Worm (Caenorhabditis elegans) whole organism, L3 larva: ENCODE measurements around the gene fbxa-12.

Experiments
- R02D3.7 ChIP-seq: fragments of 150-350 bp; optimal IDR thresholded peaks from 2 replicates; lab custom pipeline; 2014; ENCODE audit warnings: missing biosample characterization, missing genetic modification characterization
- ZK546.5 ChIP-seq: sonication (generic microtip); optimal IDR thresholded peaks from 2 replicates; lab custom pipeline; 2017; ENCODE audit warnings: missing biosample characterization, missing genetic modification characterization
- ama-1 ChIP-seq: fragments of 150-350 bp; optimal IDR thresholded peaks from 2 replicates; lab custom pipeline; 2018
- ceh-16 ChIP-seq: sonication (generic microtip); optimal IDR thresholded peaks from 2 replicates; lab custom pipeline; 2017; ENCODE audit warnings: missing biosample characterization, missing genetic modification characterization
- ceh-28 ChIP-seq: fragments of 150-350 bp; optimal IDR thresholded peaks from 2 replicates; lab custom pipeline; 2014; ENCODE audit warnings: missing biosample characterization, missing genetic modification reagents, missing genetic modification characterization
- ceh-82 ChIP-seq: fragments of 150-350 bp; optimal IDR thresholded peaks from 2 replicates; lab custom pipeline; 2014; ENCODE audit warnings: missing biosample characterization, missing genetic modification characterization
- ceh-9 ChIP-seq: sonication (generic microtip); optimal IDR thresholded peaks from 2 replicates; lab custom pipeline; 2018; ENCODE audit warnings: missing biosample characterization, missing genetic modification characterization
- daf-12 ChIP-seq: fragments of 150-350 bp; optimal IDR thresholded peaks from 2 replicates; lab custom pipeline; 2014; ENCODE audit warnings: missing biosample characterization, missing genetic modification reagents, missing genetic modification characterization
- egl-5 ChIP-seq: fragments of 150-350 bp; optimal IDR thresholded peaks from 2 replicates; lab custom pipeline; 2017; ENCODE audit warnings: missing biosample characterization, missing genetic modification reagents, missing genetic modification characterization, inconsistent platforms
- elt-1 ChIP-seq: fragments of 150-350 bp; optimal IDR thresholded peaks from 2 replicates; lab custom pipeline; 2014; ENCODE audit warnings: missing biosample characterization, missing genetic modification characterization
- elt-2 ChIP-seq: sonication (generic microtip); optimal IDR thresholded peaks from 2 replicates; lab custom pipeline; 2016; ENCODE audit warnings: missing genetic modification reagents, mild to moderate bottlenecking, missing genetic modification characterization, missing compliant biosample characterization
- elt-3 ChIP-seq, 3 experiments: fragments of 150-350 bp in 1 of 3; sonication (generic microtip) in 2 of 3; optimal IDR thresholded peaks; 2 replicates in 2 of 3; 4 replicates in 1 of 3; lab custom pipeline; 2014 to 2017; ENCODE audit warnings: missing biosample characterization in 3 of 3, missing genetic modification characterization in 3 of 3
- eor-1 ChIP-seq, 2 experiments: fragments of 150-350 bp; optimal IDR thresholded peaks; 2 replicates each; lab custom pipeline; 2014 to 2018; ENCODE audit warnings: missing biosample characterization in 2 of 2, missing genetic modification characterization in 2 of 2
- fkh-10 ChIP-seq: sonication (generic microtip); optimal IDR thresholded peaks from 2 replicates; lab custom pipeline; 2017; ENCODE audit warnings: missing biosample characterization, missing genetic modification reagents, missing genetic modification characterization
- fkh-2 ChIP-seq: fragments of 150-350 bp; optimal IDR thresholded peaks from 2 replicates; lab custom pipeline; 2014; ENCODE audit warnings: missing biosample characterization, missing genetic modification reagents, missing genetic modification characterization
- hmg-11 ChIP-seq: sonication (generic microtip); optimal IDR thresholded peaks from 2 replicates; lab custom pipeline; 2016; ENCODE audit warnings: missing genetic modification characterization, missing compliant biosample characterization
- jun-1 ChIP-seq: fragments of 150-350 bp; optimal IDR thresholded peaks from 2 replicates; lab custom pipeline; 2014; ENCODE audit warnings: missing biosample characterization, missing genetic modification reagents, missing genetic modification characterization
- lin-15B ChIP-seq: fragments of 150-350 bp; optimal IDR thresholded peaks from 2 replicates; lab custom pipeline; 2014; ENCODE audit warnings: missing biosample characterization, missing genetic modification characterization
- lin-39 ChIP-seq: fragments of 150-350 bp; optimal IDR thresholded peaks from 2 replicates; lab custom pipeline; 2018; ENCODE audit warnings: missing biosample characterization, missing genetic modification reagents, missing genetic modification characterization
- lsy-12 ChIP-seq: sonication (generic microtip); optimal IDR thresholded peaks from 2 replicates; lab custom pipeline; 2016; ENCODE audit warnings: mild to moderate bottlenecking, missing genetic modification characterization, missing compliant biosample characterization
- mdl-1 ChIP-seq: fragments of 150-350 bp; optimal IDR thresholded peaks from 2 replicates; lab custom pipeline; 2014; ENCODE audit warnings: missing biosample characterization, missing genetic modification characterization
- mml-1 ChIP-seq: fragments of 150-350 bp; sonication (generic microtip); optimal IDR thresholded peaks from 3 replicates; lab custom pipeline; 2014; ENCODE audit warnings: missing biosample characterization, missing genetic modification characterization
- nfya-1 ChIP-seq: sonication (generic microtip); optimal IDR thresholded peaks from 2 replicates; lab custom pipeline; 2017; ENCODE audit warnings: missing genetic modification characterization, mild to moderate bottlenecking, missing compliant biosample characterization, antibody characterized with exemption, moderate library complexity; ENCODE audit not compliant: insufficient read depth
- nhr-11 ChIP-seq: fragments of 150-350 bp; optimal IDR thresholded peaks from 2 replicates; lab custom pipeline; 2014; ENCODE audit warnings: missing biosample characterization, missing genetic modification characterization
- nhr-23 ChIP-seq: fragments of 150-350 bp; optimal IDR thresholded peaks from 2 replicates; lab custom pipeline; 2014; ENCODE audit warnings: missing biosample characterization, missing genetic modification reagents, missing genetic modification characterization
- nhr-237 ChIP-seq: fragments of 150-350 bp; optimal IDR thresholded peaks from 2 replicates; lab custom pipeline; 2014; ENCODE audit warnings: missing biosample characterization, missing genetic modification characterization
- nhr-25 ChIP-seq: sonication (generic microtip); optimal IDR thresholded peaks from 2 replicates; lab custom pipeline; 2017; ENCODE audit warnings: missing biosample characterization, missing genetic modification characterization
- nhr-28 ChIP-seq: fragments of 150-350 bp; optimal IDR thresholded peaks from 2 replicates; lab custom pipeline; 2014; ENCODE audit warnings: missing biosample characterization, missing genetic modification characterization
- nhr-43 ChIP-seq: sonication (generic microtip); optimal IDR thresholded peaks from 2 replicates; lab custom pipeline; 2016; ENCODE audit warnings: mild to moderate bottlenecking, missing genetic modification characterization, missing compliant biosample characterization; ENCODE audit not compliant: poor library complexity, severe bottlenecking
- nhr-67 ChIP-seq: fragments of 150-350 bp; optimal IDR thresholded peaks from 2 replicates; lab custom pipeline; 2014; ENCODE audit warnings: missing biosample characterization, missing genetic modification characterization
- nhr-76 ChIP-seq: fragments of 150-350 bp; sonication (generic microtip); optimal IDR thresholded peaks from 5 replicates; lab custom pipeline; 2014; ENCODE audit warnings: missing biosample characterization, missing genetic modification characterization
- nhr-77 ChIP-seq: fragments of 150-350 bp; optimal IDR thresholded peaks from 2 replicates; lab custom pipeline; 2014; ENCODE audit warnings: missing biosample characterization, missing genetic modification characterization
- pha-4 ChIP-seq: fragments of 150-350 bp; optimal IDR thresholded peaks from 2 replicates; lab custom pipeline; 2014; ENCODE audit warnings: missing biosample characterization, missing genetic modification reagents, missing genetic modification characterization
- pqm-1 ChIP-seq: fragments of 150-350 bp; optimal IDR thresholded peaks from 2 replicates; lab custom pipeline; 2017; ENCODE audit warnings: missing biosample characterization, missing genetic modification characterization, inconsistent platforms
- sea-2 ChIP-seq: fragments of 150-350 bp; sonication (generic microtip); optimal IDR thresholded peaks from 4 replicates; lab custom pipeline; 2014; ENCODE audit warnings: missing biosample characterization, missing genetic modification reagents, missing genetic modification characterization
- skn-1 ChIP-seq: fragments of 150-350 bp; optimal IDR thresholded peaks from 2 replicates; lab custom pipeline; 2014; ENCODE audit warnings: missing biosample characterization, missing genetic modification characterization
- snpc-4 ChIP-seq: fragments of 150-350 bp; optimal IDR thresholded peaks from 2 replicates; lab custom pipeline; 2014; ENCODE audit warnings: missing biosample characterization, missing genetic modification characterization
- tbx-2 ChIP-seq: sonication (generic microtip); optimal IDR thresholded peaks from 2 replicates; lab custom pipeline; 2016; ENCODE audit warnings: mild to moderate bottlenecking, missing genetic modification characterization, missing compliant biosample characterization
- unc-39 ChIP-seq: sonication (generic microtip); optimal IDR thresholded peaks from 4 replicates; lab custom pipeline; 2017; ENCODE audit warnings: missing biosample characterization, missing genetic modification characterization
- unc-62 ChIP-seq: fragments of 150-350 bp; sonication (generic microtip); optimal IDR thresholded peaks from 4 replicates; lab custom pipeline; 2014; ENCODE audit warnings: missing biosample characterization, missing genetic modification reagents, missing genetic modification characterization
- zag-1 ChIP-seq: fragments of 150-350 bp; optimal IDR thresholded peaks from 2 replicates; lab custom pipeline; 2014; ENCODE audit warnings: missing biosample characterization, missing genetic modification characterization
- ztf-11 ChIP-seq: fragments of 150-350 bp; optimal IDR thresholded peaks from 2 replicates; lab custom pipeline; 2014; ENCODE audit warnings: missing biosample characterization, missing genetic modification characterization
- ztf-4 ChIP-seq: fragments of 150-350 bp; optimal IDR thresholded peaks from 2 replicates; lab custom pipeline; 2014; ENCODE audit warnings: missing biosample characterization, missing genetic modification characterization

Gene fbxa-12

ce11 chrIII:2219408-2219807 is at the start of gene fbxa-12:
fbxa-12 (plus strand) TSS chrIII:2219708.
- TF ChIP-seq R02D3.7, result no peak
- TF ChIP-seq ceh-28 (tag; lab: Kevin White, UChicago), result no peak
- TF ChIP-seq zag-1, result no peak
- TF ChIP-seq nhr-23 (tag; lab: Kevin White, UChicago), result no peak
- TF ChIP-seq snpc-4 (tag; lab: Kevin White, UChicago), result no peak
- TF ChIP-seq nhr-25 (tag; lab: Kevin White, UChicago), result no peak
- no peak for TF ChIP-seq hmg-11 (tag; lab: Kevin White, UChicago)
- no peak for TF ChIP-seq lin-15B
- TF ChIP-seq fkh-2 (tag; lab: Kevin White, UChicago), result no peak
- TF ChIP-seq pha-4 (tag; lab: Kevin White, UChicago), result no peak
- no peak for TF ChIP-seq unc-39 (tag; lab: Kevin White, UChicago)
- TF ChIP-seq tbx-2, result no peak
- no peak for TF ChIP-seq elt-1 (tag; lab: Kevin White, UChicago)
- TF ChIP-seq, all 47 proteins: peak for 0

ce11 chrIII:2170556-2170955 is 49.0 kb upstream of the fbxa-12 start:
- TF ChIP-seq mdl-1 (tag; lab: Kevin White, UChicago), result no peak
- TF ChIP-seq nfya-1 (tag; lab: Kevin White, UChicago), result peak; percentile 11

- no peak for TF ChIP-seq ceh-82
- peak; percentile 40 for TF ChIP-seq hmg-11 (tag; lab: Kevin White, UChicago)
- no peak for TF ChIP-seq elt-3 (tag; optimal IDR thresholded peaks at IDR 0.05; lab: Kevin White, UChicago)
- peak; percentile 88 for TF ChIP-seq pha-4 (tag; lab: Kevin White, UChicago)
- TF ChIP-seq nhr-43, result no peak
- TF ChIP-seq ZK546.5, result no peak
- no peak for TF ChIP-seq nhr-11 (tag; lab: Kevin White, UChicago)
- no peak for TF ChIP-seq daf-12
- TF ChIP-seq pqm-1, result peak; percentile 28
- peak; percentile 48 for TF ChIP-seq mdl-1 (tag; lab: Kevin White, UChicago)
- TF ChIP-seq sea-2 (GFP tag; lab: Kevin White, UChicago), result no peak
- peak; percentile 39 for TF ChIP-seq lsy-12 (tag; lab: Kevin White, UChicago)
- no peak for TF ChIP-seq egl-5 (tag; lab: Kevin White, UChicago)
- no peak for TF ChIP-seq zag-1
- TF ChIP-seq nhr-28 (tag; lab: Kevin White, UChicago), result no peak
- no peak for TF ChIP-seq tbx-2
- no peak for TF ChIP-seq unc-62 (GFP tag; lab: Kevin White, UChicago)
- no peak for TF ChIP-seq eor-1 (tag; optimal IDR thresholded peaks at IDR 0.05; lab: Kevin White, UChicago)
- peak; percentile 56 for TF ChIP-seq skn-1 (tag; lab: Kevin White, UChicago)
- TF ChIP-seq snpc-4 (tag; lab: Kevin White, UChicago), result peak; percentile 15
- peak; percentile 87 for TF ChIP-seq elt-2 (tag; lab: Kevin White, UChicago)
- TF ChIP-seq nhr-76, result no peak
- no peak for TF ChIP-seq unc-39 (tag; lab: Kevin White, UChicago)
- peak; percentile 74 for TF ChIP-seq nfya-1 (tag; lab: Kevin White, UChicago)
- TF ChIP-seq nhr-23 (tag; lab: Kevin White, UChicago), result peak; percentile 70
- no peak for TF ChIP-seq lin-39 (tag; lab: Kevin White, UChicago)
- peak; percentile 95 for TF ChIP-seq ama-1 (lab: Kevin White, UChicago)
- TF ChIP-seq jun-1 (tag; lab: Kevin White, UChicago), result peak; percentile 93
- no peak for TF ChIP-seq R02D3.7
- TF ChIP-seq ztf-11 (tag; lab: Kevin White, UChicago), result no peak
- TF ChIP-seq ztf-4 (tag; lab: Kevin White, UChicago), result no peak
- no peak for TF ChIP-seq mml-1 (tag; lab: Kevin White, UChicago)
- peak; percentile 87 for TF ChIP-seq nhr-25 (tag; lab: Kevin White, UChicago)
- TF ChIP-seq nhr-237 (tag; lab: Kevin White, UChicago), result no peak
- no peak for TF ChIP-seq nhr-67 (tag; lab: Kevin White, UChicago)
- TF ChIP-seq ceh-28 (tag; lab: Kevin White, UChicago), result peak; percentile 79
- no peak for TF ChIP-seq elt-1 (tag; lab: Kevin White, UChicago)
- TF ChIP-seq ceh-16 (tag; lab: Kevin White, UChicago), result no peak
- no peak for TF ChIP-seq nhr-77
- TF ChIP-seq lin-15B, result peak; percentile 52
- TF ChIP-seq fkh-10, result no peak
- TF ChIP-seq ceh-9 (tag; lab: Kevin White, UChicago), result no peak
These were observed 47.5 kb upstream of the fbxa-12 start for ce11 chrIII:2171892-2172591.
